Fruit fly (Drosophila melanogaster): ENCODE measurements around the gene TfIIA-L.

DNA sequence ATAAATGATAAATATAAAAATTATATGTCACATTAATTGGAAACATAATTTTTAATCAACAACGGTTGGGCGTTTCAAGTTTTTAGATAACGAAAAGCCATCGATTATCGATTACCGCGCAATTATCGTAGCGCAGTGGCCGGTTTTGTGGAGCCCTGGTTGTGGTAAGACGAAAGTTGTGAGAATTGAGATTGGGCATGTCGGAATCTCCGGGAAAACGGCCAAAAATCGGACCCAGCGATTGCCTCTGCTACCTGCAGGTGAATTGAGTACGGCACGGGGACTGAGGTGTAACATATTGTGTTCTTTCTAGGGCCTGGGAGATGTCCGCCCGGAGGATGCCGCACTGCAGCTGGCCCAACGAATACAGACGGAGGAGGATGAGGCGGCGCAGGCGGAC lies 32.7 kb downstream of the TfIIA-L start, which contains the start of gene CG3368:
- TF ChIP-seq CG8478 (optimal IDR thresholded peaks at IDR 0.05) (no peak), CTCF (optimal IDR thresholded peaks at IDR 0.05) (no peak)
